Worm (Caenorhabditis elegans): ENCODE data around the gene mbk-1.

mbk-1 gene

DNA sequence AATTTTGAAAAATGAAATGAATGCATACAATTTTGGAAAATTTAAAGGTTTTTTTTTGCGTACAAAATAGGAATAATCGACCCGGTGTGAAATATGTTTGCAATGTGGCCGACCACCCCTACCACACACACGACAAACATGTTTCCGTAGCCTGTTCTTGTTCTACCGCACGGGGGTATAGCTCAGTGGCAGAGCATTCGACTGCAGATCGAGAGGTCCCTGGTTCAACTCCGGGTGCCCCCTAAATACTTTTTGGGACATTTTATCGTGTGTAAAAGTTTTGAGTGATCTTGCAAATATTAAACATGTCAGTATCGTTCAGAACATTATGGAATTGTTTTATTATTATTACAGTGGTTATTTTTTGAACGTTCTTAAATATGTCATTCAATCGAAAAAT is 19.6 kb downstream of the mbk-1 start (continued):
- TF ChIP-seq mxl-2 (GFP tag; conservative IDR thresholded peaks at IDR 0.05) (peak; percentile 73; the same call in 1 of the 2 replicates), nhr-11 (tag; optimal IDR thresholded peaks at IDR 0.05) (no peak), nhr-76 (tag; optimal IDR thresholded peaks at IDR 0.05) (no peak), lin-38 (GFP tag; IDR thresholded peaks at IDR 0.05) (peak; percentile 76; the same call in 1 of the 2 replicates), snpc-4 (tag; optimal IDR thresholded peaks at IDR 0.05) (no peak), gei-8 (GFP tag; optimal IDR thresholded peaks at IDR 0.05) (peak; percentile 40), D1046.2 (GFP tag; IDR thresholded peaks at IDR 0.05) (peak; percentile 80; the same call in 1 of the 2 replicates), tra-1 (GFP tag; IDR thresholded peaks at IDR 0.05) (peak; percentile 84), F10B5.3 (tag; optimal IDR thresholded peaks at IDR 0.05) (peak; percentile 32), snpc-1.2 (GFP tag; IDR thresholded peaks at IDR 0.05) (peak; percentile 82), daf-19 (GFP tag; conservative IDR thresholded peaks at IDR 0.05) (peak; percentile 89), ctbp-1 (GFP tag; IDR thresholded peaks at IDR 0.05) (peak; percentile 57; the same call in 1 of the 2 replicates), daf-8 (GFP tag; IDR thresholded peaks at IDR 0.05) (no peak), pqm-1 (tag; optimal IDR thresholded peaks at IDR 0.05) (no peak), nhr-6 (tag; optimal IDR thresholded peaks at IDR 0.05) (peak; percentile 32), nhr-237 (tag; optimal IDR thresholded peaks at IDR 0.05) (no peak), F44E2.7 (GFP tag; IDR thresholded peaks at IDR 0.05) (0 out of 2 replicates have a peak, but pooled peaks have one; percentile 40), lim-7 (GFP tag; IDR thresholded peaks at IDR 0.05) (peak; percentile 91), nhr-111 (GFP tag; optimal IDR thresholded peaks at IDR 0.05) (peak; percentile 79), unc-130 (GFP tag; optimal IDR thresholded peaks at IDR 0.05) (no peak), lir-3 (tag; optimal IDR thresholded peaks at IDR 0.05) (peak; percentile 53), Y48G9A.11 (GFP tag; IDR thresholded peaks at IDR 0.05) (0 out of 2 replicates have a peak, but pooled peaks have one; percentile 7), fkh-10 (GFP tag; optimal IDR thresholded peaks at IDR 0.05) (no peak), lin-13 (GFP tag; optimal IDR thresholded peaks at IDR 0.05) (no peak)

DNA sequence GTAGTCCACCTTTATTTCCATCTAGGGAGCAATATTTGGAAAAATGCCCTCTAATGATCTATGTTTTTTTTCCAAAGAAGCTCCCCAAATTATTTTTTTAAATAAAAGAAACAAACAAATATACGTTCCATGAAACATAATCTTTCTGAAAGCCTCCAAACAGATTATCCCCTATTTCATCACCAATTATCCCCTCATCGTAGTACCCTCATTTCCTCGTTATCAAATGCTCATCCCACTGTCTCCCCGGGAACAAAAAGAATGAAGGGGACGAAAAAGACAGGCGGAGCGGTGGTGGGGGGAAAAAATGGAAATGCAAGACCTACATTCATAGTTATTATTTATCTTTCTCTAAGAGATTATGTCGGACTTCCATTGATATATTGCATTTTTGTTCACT is 26.9 kb downstream of the mbk-1 start:
- TF ChIP-seq aha-1 (tag) (peak; percentile 28), F44E2.7 (GFP tag; IDR thresholded peaks at IDR 0.05) (no peak)

DNA sequence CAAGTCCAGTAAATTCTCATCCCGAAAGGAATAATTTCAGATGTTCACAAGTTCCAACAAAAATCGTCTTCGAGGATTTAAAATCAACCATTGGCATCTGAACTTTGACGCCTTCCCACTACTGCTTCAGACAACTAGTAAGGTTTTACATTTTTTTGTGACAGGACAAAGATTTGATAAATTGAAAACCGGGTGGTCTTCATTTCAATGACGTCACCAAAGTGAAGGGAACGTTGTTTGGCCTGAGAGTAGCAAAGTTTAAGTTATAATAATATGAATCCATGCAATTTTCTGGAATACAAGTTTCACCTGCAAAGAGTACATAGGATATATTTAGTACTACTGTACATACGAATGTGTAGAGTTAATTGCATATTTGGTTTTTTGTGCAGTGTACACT is 30.2 kb downstream of the mbk-1 start:
- TF ChIP-seq nhr-76 (tag; optimal IDR thresholded peaks at IDR 0.05) (no peak), unc-62 (GFP tag; optimal IDR thresholded peaks at IDR 0.05 in 1 of 2) (peak in 1 of 2 experiments; percentile 36), unc-62 (tag; optimal IDR thresholded peaks at IDR 0.05) (no peak), aha-1 (tag) (peak; percentile 95)

DNA sequence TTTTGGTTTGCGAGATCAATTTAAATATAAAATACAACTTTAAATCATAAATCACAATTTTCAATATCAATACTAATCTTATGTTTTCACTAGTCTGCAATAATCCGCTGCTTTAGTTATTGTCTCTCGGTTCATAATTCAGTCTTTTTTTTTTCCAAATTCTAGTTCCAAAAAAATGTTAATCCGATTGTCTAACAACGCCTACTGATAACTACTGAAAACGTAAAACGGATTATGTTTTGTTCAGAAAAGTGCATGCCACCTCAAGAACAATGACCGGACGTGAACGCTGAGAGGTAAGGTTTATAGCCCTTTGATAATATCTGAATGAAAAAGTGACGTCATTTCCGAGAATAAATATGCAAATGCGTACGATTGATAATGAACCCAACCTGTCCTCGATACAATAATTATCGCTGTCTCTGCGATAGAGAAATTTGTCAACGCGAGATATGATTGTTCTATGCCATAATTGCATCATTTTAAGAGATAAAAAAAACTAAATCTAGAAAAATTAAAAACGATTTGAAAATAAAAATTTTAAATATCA is 31.1 kb downstream of the mbk-1 start, which contains the start of gene sprr-2:
TSS of gene sprr-2 (plus strand) at position 248 of the 550 bp plus-strand sequence.
- TF ChIP-seq ceh-82 (tag; optimal IDR thresholded peaks at IDR 0.05) (no peak), tra-1 (GFP tag; IDR thresholded peaks at IDR 0.05) (0 out of 2 replicates have a peak, but pooled peaks have one; percentile 30), nhr-48 (tag; optimal IDR thresholded peaks at IDR 0.05) (peak; percentile 42), aha-1 (tag) (peak; percentile 38), lin-29 (GFP tag; IDR thresholded peaks at IDR 0.05) (0 out of 2 replicates have a peak, but pooled peaks have one; percentile 9), lin-15B (tag; optimal IDR thresholded peaks at IDR 0.05) (no peak), saeg-2 (GFP tag; IDR thresholded peaks at IDR 0.05) (0 out of 2 replicates have a peak, but pooled peaks have one; percentile 12), lim-7 (GFP tag; IDR thresholded peaks at IDR 0.05) (0 out of 2 replicates have a peak, but pooled peaks have one; percentile 36)

DNA sequence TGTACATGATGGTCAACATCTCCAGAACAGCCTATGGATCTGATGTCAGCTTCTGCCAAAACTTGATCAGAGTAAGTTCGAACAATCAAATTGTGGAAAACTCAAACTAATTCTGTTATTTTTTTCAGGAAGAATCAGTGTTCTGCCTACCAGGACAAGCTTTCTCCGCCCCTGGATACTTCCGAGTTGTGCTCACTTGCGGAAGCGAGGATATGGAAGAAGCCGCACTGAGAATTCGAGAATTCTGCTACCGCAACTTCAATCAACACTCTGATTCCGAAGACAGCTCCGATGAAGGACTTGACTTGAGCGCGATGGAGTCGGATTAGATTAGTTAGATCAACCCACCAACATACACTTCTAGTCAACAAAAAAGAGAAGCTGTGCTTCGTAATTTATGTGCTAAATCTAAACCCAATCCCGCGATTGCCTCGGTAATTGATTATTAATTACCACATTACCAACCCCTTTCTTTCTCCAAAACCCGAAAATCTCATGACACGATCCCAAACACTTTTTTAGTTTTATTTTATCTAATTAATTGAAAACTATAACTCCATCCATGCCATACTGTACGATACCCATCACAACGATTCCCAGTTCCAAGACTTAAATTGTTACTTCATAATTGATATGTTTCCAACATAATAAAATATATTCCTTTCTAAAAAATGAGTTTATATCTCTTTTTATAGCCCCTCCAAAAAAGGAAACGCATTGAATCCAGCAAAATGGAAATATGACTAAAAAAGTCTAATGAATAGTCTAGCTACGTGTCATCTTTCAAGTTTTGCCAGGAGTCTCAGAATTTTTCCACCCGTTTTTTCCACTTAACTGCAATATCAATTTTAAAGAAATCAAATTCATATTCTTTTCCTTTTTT is 31.8 kb downstream of the mbk-1 start:
- TF ChIP-seq ZK337.2 (GFP tag; IDR thresholded peaks at IDR 0.05) (no peak), fos-1 (tag; optimal IDR thresholded peaks at IDR 0.05) (no peak), hlh-11 (tag; optimal IDR thresholded peaks at IDR 0.05) (no peak), egl-27 (tag; optimal IDR thresholded peaks at IDR 0.05) (no peak), sdz-12 (GFP tag; optimal IDR thresholded peaks at IDR 0.05) (no peak), set-16 (GFP tag; IDR thresholded peaks at IDR 0.05) (no peak), F10B5.3 (tag; optimal IDR thresholded peaks at IDR 0.05) (no peak), ceh-44 (GFP tag; IDR thresholded peaks at IDR 0.05) (no peak), php-3 (GFP tag; IDR thresholded peaks at IDR 0.05) (no peak), hmg-1.1 (GFP tag; IDR thresholded peaks at IDR 0.05) (no peak), zip-2 (tag; optimal IDR thresholded peaks at IDR 0.05) (no peak), pha-4 (GFP tag; IDR thresholded peaks at IDR 0.05) (no peak), pha-4 (tag; optimal IDR thresholded peaks at IDR 0.05) (no peak)
